Worm (Caenorhabditis elegans): ENCODE measurements around the gene npp-18.

ce11 chrIII:13276958-13277357 lies 19.7 kb upstream of the npp-18 start, which contains the start of gene unc-64:
- TF ChIP-seq nhr-77 (tag; optimal IDR thresholded peaks at IDR 0.05) (no peak), lin-39 (tag; optimal IDR thresholded peaks at IDR 0.05) (no peak), lin-13 (GFP tag; optimal IDR thresholded peaks at IDR 0.05) (no peak), gmeb-1 (tag; optimal IDR thresholded peaks at IDR 0.05) (no peak), nhr-23 (tag; optimal IDR thresholded peaks at IDR 0.05) (no peak), mbf-1 (tag; optimal IDR thresholded peaks at IDR 0.05) (no peak), skn-1 (tag; optimal IDR thresholded peaks at IDR 0.05) (no peak), nhr-6 (tag; optimal IDR thresholded peaks at IDR 0.05) (no peak)

All from whole organism, L2 larva.